Worm (Caenorhabditis elegans): ENCODE measurements around the gene Y77E11A.7.

Gene Y77E11A.7

DNA sequence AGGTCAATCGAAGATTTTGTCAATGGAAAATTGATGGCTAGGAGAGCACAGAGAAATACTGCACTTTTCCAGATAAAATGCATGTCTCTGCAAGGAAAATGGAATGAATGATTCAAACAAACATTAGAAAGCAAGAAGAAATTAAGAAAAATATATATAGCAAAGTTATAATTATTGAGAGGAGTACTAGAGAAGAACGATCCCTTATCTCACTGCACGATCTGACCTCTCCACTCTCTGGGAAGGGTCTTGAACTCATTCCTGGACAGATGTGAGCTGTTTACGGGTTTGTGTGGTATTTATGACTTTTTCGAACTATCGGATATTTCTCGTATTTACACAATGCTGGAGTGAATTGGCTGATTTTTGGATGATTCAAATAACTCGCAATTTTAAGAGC is 10.6 kb upstream of the Y77E11A.7 start, which contains the start of gene Y77E11A.23:
Y77E11A.23 (minus strand) TSS at position 107 of the 400 bp plus-strand sequence.
- TF ChIP-seq med-1 (GFP tag; optimal IDR thresholded peaks at IDR 0.05; ENCODE audit: insufficient read depth): no peak
- no peak for TF ChIP-seq ztf-23 (GFP tag; IDR thresholded peaks at IDR 0.05)
- no peak for TF ChIP-seq T22C8.4 (GFP tag; IDR thresholded peaks at IDR 0.05)

DNA sequence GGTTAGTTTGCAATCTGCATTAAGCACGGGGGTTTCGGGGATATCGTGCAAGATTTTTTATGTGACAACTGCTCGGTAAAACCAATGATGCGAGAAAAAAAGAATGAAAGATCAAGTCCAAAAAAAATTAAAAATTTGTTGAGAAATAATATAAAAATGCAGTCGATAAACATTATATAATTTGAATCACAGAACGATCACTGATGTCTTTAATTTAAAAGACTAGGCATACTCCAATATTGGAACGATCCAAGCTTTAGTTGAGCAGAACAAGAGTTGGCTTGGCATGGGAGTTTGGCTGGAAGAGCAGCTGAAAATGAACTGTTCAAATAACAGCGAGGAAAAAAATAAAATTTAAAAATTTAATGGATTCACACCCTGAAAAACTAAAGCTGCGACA is 7.6 kb upstream of the Y77E11A.7 start, which contains the start of gene clec-171:
clec-171 (minus strand) TSS at position 101 of the 400 bp plus-strand sequence.
- TF ChIP-seq ref-1 (GFP tag; conservative IDR thresholded peaks at IDR 0.05) (no peak), tab-1 (GFP tag; IDR thresholded peaks at IDR 0.05) (no peak), ztf-23 (GFP tag; IDR thresholded peaks at IDR 0.05) (no peak), ztf-29 (GFP tag; IDR thresholded peaks at IDR 0.05) (no peak), cog-1 (tag; optimal IDR thresholded peaks at IDR 0.05) (no peak), flt-1 (GFP tag; IDR thresholded peaks at IDR 0.05) (no peak), med-1 (GFP tag; optimal IDR thresholded peaks at IDR 0.05; ENCODE audit: insufficient read depth) (no peak), klf-2 (GFP tag; conservative IDR thresholded peaks at IDR 0.05) (no peak), T22C8.4 (GFP tag; IDR thresholded peaks at IDR 0.05) (no peak)

ce11 chrIV:1424962-1425361 is 5.3 kb upstream of the Y77E11A.7 start, which contains the start of gene Y77E11A.8:
Gene Y77E11A.8 (minus strand): TSS chrIV:1425062.
- TF ChIP-seq flt-1 (GFP tag; IDR thresholded peaks at IDR 0.05) (no peak), cog-1 (tag; optimal IDR thresholded peaks at IDR 0.05) (no peak), tab-1 (GFP tag; IDR thresholded peaks at IDR 0.05) (no peak), ztf-23 (GFP tag; IDR thresholded peaks at IDR 0.05) (no peak), med-1 (GFP tag; optimal IDR thresholded peaks at IDR 0.05; ENCODE audit: insufficient read depth) (no peak), klf-2 (GFP tag; conservative IDR thresholded peaks at IDR 0.05) (no peak), ztf-29 (GFP tag; IDR thresholded peaks at IDR 0.05) (no peak), T22C8.4 (GFP tag; IDR thresholded peaks at IDR 0.05) (no peak), ref-1 (GFP tag; conservative IDR thresholded peaks at IDR 0.05) (no peak)

DNA sequence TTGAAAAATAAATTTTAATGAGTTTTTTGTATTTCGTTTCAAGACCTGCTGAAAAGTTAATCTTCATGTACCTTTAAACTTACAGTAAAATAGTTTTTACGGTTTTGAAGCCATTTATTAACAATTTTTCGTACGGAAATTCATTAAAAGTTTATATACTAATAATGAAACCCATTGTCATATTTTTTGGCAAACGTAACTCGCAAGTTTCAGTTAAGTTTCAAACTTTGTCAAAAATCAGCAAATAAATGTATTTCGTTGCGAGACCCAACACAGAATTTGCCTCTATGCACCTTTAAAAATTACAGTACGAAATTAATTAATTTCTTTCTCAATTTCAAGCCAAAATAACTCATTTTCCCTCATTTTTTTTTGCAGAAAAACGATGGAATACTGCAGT is 954 bp upstream of the Y77E11A.7 start, which contains the start of gene jtr-1:
jtr-1 (plus strand) TSS at position 327 of the 400 bp plus-strand sequence.
- TF ChIP-seq klf-2 (GFP tag; conservative IDR thresholded peaks at IDR 0.05) (no peak), T22C8.4 (GFP tag; IDR thresholded peaks at IDR 0.05) (no peak), flt-1 (GFP tag; IDR thresholded peaks at IDR 0.05) (no peak), ztf-23 (GFP tag; IDR thresholded peaks at IDR 0.05) (no peak), med-1 (GFP tag; optimal IDR thresholded peaks at IDR 0.05; ENCODE audit: insufficient read depth) (no peak)

DNA sequence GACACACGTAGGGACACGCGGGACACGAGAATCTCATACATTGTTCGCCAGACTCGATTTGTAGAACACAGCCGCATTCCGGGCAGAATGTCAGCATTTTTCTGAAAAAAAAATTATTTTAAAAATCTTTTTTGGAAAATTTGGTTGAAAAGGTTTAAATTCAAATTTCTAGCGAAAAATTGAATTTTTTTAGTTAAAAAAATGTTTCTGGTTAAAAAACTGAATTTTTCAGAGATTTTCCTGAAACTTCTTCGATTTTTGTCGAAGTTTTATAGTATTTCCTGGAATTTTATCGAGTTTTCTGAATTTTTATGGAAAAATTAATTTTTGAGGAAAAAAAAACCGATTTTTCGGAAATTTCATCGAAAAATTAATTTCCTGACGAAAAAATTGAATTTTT is 9.7 kb downstream of the Y77E11A.7 start, which contains the start of gene rpc-11:
rpc-11 (minus strand) TSS at position 101 of the 400 bp plus-strand sequence.
- no peak for TF ChIP-seq T22C8.4 (GFP tag; IDR thresholded peaks at IDR 0.05)
- no peak for TF ChIP-seq flt-1 (GFP tag; IDR thresholded peaks at IDR 0.05)
- no peak for TF ChIP-seq ztf-23 (GFP tag; IDR thresholded peaks at IDR 0.05)
- no peak for TF ChIP-seq ref-1 (GFP tag; conservative IDR thresholded peaks at IDR 0.05)
- no peak for TF ChIP-seq klf-2 (GFP tag; conservative IDR thresholded peaks at IDR 0.05)
- TF ChIP-seq med-1 (GFP tag; optimal IDR thresholded peaks at IDR 0.05; ENCODE audit: insufficient read depth): no peak
- TF ChIP-seq tab-1 (GFP tag; IDR thresholded peaks at IDR 0.05): no peak
- no peak for TF ChIP-seq ztf-29 (GFP tag; IDR thresholded peaks at IDR 0.05)
- no peak for TF ChIP-seq cog-1 (tag; optimal IDR thresholded peaks at IDR 0.05)

DNA sequence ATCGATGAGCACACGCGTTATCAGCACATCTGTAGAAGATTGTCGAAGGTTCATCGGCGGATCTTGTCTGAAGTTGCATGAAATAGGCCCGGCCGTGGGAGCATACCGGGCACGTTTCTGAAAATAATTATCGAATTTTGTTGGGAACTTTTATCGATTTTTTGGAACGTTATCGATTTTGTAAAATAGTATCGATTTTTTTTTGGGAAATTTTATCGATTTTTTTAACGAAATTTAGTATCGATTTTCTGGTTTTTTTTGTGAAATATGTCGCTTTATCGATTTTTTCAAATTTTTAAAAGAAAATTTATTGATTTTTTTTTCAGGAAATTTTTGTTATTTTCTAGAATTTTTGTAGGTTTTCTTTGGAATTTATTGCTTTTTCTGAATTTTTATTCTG is 10.9 kb downstream of the Y77E11A.7 start:
- no peak for TF ChIP-seq klf-2 (GFP tag; conservative IDR thresholded peaks at IDR 0.05)
- TF ChIP-seq ztf-23 (GFP tag; IDR thresholded peaks at IDR 0.05): no peak
- no peak; the same call in 1 of the 2 replicates for TF ChIP-seq T22C8.4 (GFP tag; IDR thresholded peaks at IDR 0.05)
- TF ChIP-seq med-1 (GFP tag; optimal IDR thresholded peaks at IDR 0.05; ENCODE audit: insufficient read depth): no peak
- TF ChIP-seq flt-1 (GFP tag; IDR thresholded peaks at IDR 0.05): no peak
- TF ChIP-seq ztf-29 (GFP tag; IDR thresholded peaks at IDR 0.05): no peak
- TF ChIP-seq cog-1 (tag; optimal IDR thresholded peaks at IDR 0.05): no peak
- no peak for TF ChIP-seq ref-1 (GFP tag; conservative IDR thresholded peaks at IDR 0.05)
- no peak for TF ChIP-seq tab-1 (GFP tag; IDR thresholded peaks at IDR 0.05)

ce11 chrIV:1408137-1408536 is 11.5 kb downstream of the Y77E11A.7 start:
- TF ChIP-seq ztf-29 (GFP tag; IDR thresholded peaks at IDR 0.05): no peak
- no peak for TF ChIP-seq ztf-23 (GFP tag; IDR thresholded peaks at IDR 0.05)
- peak; percentile 96 for TF ChIP-seq T22C8.4 (GFP tag; IDR thresholded peaks at IDR 0.05)
- no peak for TF ChIP-seq tab-1 (GFP tag; IDR thresholded peaks at IDR 0.05)
- TF ChIP-seq med-1 (GFP tag; optimal IDR thresholded peaks at IDR 0.05; ENCODE audit: insufficient read depth): no peak

- TF ChIP-seq flt-1 (GFP tag; IDR thresholded peaks at IDR 0.05) (no peak), T22C8.4 (GFP tag; IDR thresholded peaks at IDR 0.05) (peak; percentile 75)
Measured at ce11 chrIV:1407507-1407906, 12.1 kb downstream of the Y77E11A.7 start.

- no peak for TF ChIP-seq ref-1 (GFP tag; conservative IDR thresholded peaks at IDR 0.05)
- no peak for TF ChIP-seq T22C8.4 (GFP tag; IDR thresholded peaks at IDR 0.05)
- no peak for TF ChIP-seq ztf-29 (GFP tag; IDR thresholded peaks at IDR 0.05)
- TF ChIP-seq ztf-23 (GFP tag; IDR thresholded peaks at IDR 0.05): no peak
- no peak for TF ChIP-seq flt-1 (GFP tag; IDR thresholded peaks at IDR 0.05)
- no peak for TF ChIP-seq cog-1 (tag; optimal IDR thresholded peaks at IDR 0.05)
- no peak for TF ChIP-seq tab-1 (GFP tag; IDR thresholded peaks at IDR 0.05)
- no peak for TF ChIP-seq med-1 (GFP tag; optimal IDR thresholded peaks at IDR 0.05; ENCODE audit: insufficient read depth)
- no peak for TF ChIP-seq klf-2 (GFP tag; conservative IDR thresholded peaks at IDR 0.05)
Measured at ce11 chrIV:1407049-1407448, 12.6 kb downstream of the Y77E11A.7 start.

ce11 chrIV:1406267-1406666 is 13.4 kb downstream of the Y77E11A.7 start, which contains the start of gene spp-31:
Gene spp-31 (plus strand): TSS chrIV:1406567.
- no peak for TF ChIP-seq med-1 (GFP tag; optimal IDR thresholded peaks at IDR 0.05; ENCODE audit: insufficient read depth)
- no peak for TF ChIP-seq T22C8.4 (GFP tag; IDR thresholded peaks at IDR 0.05)
- TF ChIP-seq klf-2 (GFP tag; conservative IDR thresholded peaks at IDR 0.05): no peak
